Worm (Caenorhabditis elegans): Measurements from ENCODE around the gene dct-15.
"Not testable (repeated sequence)": the region's sequence is repeated elsewhere in the genome, so short reads cannot be mapped to it uniquely, and the experiment has no call there.

- TF ChIP-seq ama-1 (optimal IDR thresholded peaks at IDR 0.05); nhr-21 (tag; optimal IDR thresholded peaks at IDR 0.05); lin-11 (tag; optimal IDR thresholded peaks at IDR 0.05); ceh-16 (tag; optimal IDR thresholded peaks at IDR 0.05); unc-39 (tag; optimal IDR thresholded peaks at IDR 0.05); ztf-4 (tag; optimal IDR thresholded peaks at IDR 0.05); aly-2 (tag; optimal IDR thresholded peaks at IDR 0.05); unc-62 (GFP tag; optimal IDR thresholded peaks at IDR 0.05); dmd-4 (tag; optimal IDR thresholded peaks at IDR 0.05); nhr-237 (tag; optimal IDR thresholded peaks at IDR 0.05); skn-1 (tag; optimal IDR thresholded peaks at IDR 0.05); nhr-11 (tag; optimal IDR thresholded peaks at IDR 0.05); nhr-77 (tag; optimal IDR thresholded peaks at IDR 0.05); nhr-25 (tag; optimal IDR thresholded peaks at IDR 0.05): not testable (repeated sequence)
Observed at ce11 chrIV:9769746-9770145, 40.8 kb downstream of the dct-15 start, which contains the start of gene msp-78.

Data from whole organism, L2 larva.